Fruit fly (Drosophila melanogaster) whole organism, embryonic: Measurements from ENCODE around the gene HemK2.
A peak's percentile ranks its signal among the peaks of the same experiment; 100 is the strongest.

Experiments used
- Ada2b ChIP-seq: fragments of 200-800 bp; sonication (Bioruptor generic); IDR thresholded peaks from 2 replicates; pipeline ENCODE4 v1.3.6; 2022; ENCODE audit warnings: missing biosample characterization, missing genetic modification characterization
- Adf1 ChIP-seq: fragments of 200-800 bp; sonication (Bioruptor generic); IDR thresholded peaks from 2 replicates; pipeline ENCODE4 v1.3.6; 2022; ENCODE audit warnings: missing biosample characterization, missing genetic modification characterization
- Aef1 ChIP-seq: fragments of 200-800 bp; sonication (Bioruptor generic); IDR thresholded peaks from 3 replicates; pipeline ENCODE4 v1.3.6; 2022; ENCODE audit warnings: missing biosample characterization, missing genetic modification characterization
- CG11456 ChIP-seq: fragments of 200-800 bp; sonication (Bioruptor generic); IDR thresholded peaks from 3 replicates; pipeline ENCODE4 v1.3.6; 2022; ENCODE audit warnings: missing biosample characterization, missing genetic modification characterization
- CG11504 ChIP-seq: fragments of 200-800 bp; sonication (Bioruptor generic); optimal IDR thresholded peaks from 3 replicates; lab custom pipeline; 2019; ENCODE audit warnings: missing biosample characterization, mild to moderate bottlenecking, missing genetic modification characterization, moderate library complexity
- CG11723 ChIP-seq: fragments of 200-800 bp; sonication (Bioruptor generic); optimal IDR thresholded peaks from 2 replicates; lab custom pipeline; 2017; ENCODE audit warnings: missing biosample characterization, mild to moderate bottlenecking, missing genetic modification characterization
- CG14441 ChIP-seq: fragments of 200-800 bp; sonication (Bioruptor generic); IDR thresholded peaks from 2 replicates; pipeline ENCODE4 v1.3.6; 2022; ENCODE audit warnings: missing biosample characterization, missing genetic modification characterization
- CG15269 ChIP-seq: fragments of 200-800 bp; sonication (Bioruptor generic); optimal IDR thresholded peaks from 2 replicates; lab custom pipeline; 2018; ENCODE audit warnings: missing biosample characterization, mild to moderate bottlenecking, missing genetic modification characterization, moderate library complexity
- CG15514 ChIP-seq: fragments of 200-800 bp; sonication (Bioruptor generic); optimal IDR thresholded peaks from 3 replicates; lab custom pipeline; 2017; ENCODE audit warnings: missing biosample characterization, missing genetic modification characterization, mild to moderate bottlenecking, moderate library complexity, missing genetic modification reagents
- CG1603 ChIP-seq: fragments of 200-800 bp; sonication (Bioruptor generic); optimal IDR thresholded peaks from 2 replicates; lab custom pipeline; 2019; ENCODE audit warnings: missing biosample characterization, mild to moderate bottlenecking, missing genetic modification characterization, moderate library complexity
- CG17385 ChIP-seq: fragments of 200-800 bp; sonication (Bioruptor generic); optimal IDR thresholded peaks from 3 replicates; lab custom pipeline; 2018; ENCODE audit warnings: missing biosample characterization, mild to moderate bottlenecking, missing genetic modification characterization
- CG18619 ChIP-seq: fragments of 200-800 bp; sonication (Bioruptor generic); optimal IDR thresholded peaks from 3 replicates; lab custom pipeline; 2017; ENCODE audit warnings: missing biosample characterization, mild to moderate bottlenecking, missing genetic modification characterization
- CG2120 ChIP-seq: fragments of 200-800 bp; sonication (Bioruptor generic); optimal IDR thresholded peaks from 3 replicates; lab custom pipeline; 2016; ENCODE audit warnings: missing biosample characterization, missing genetic modification characterization
- CG2678 ChIP-seq: fragments of 200-800 bp; sonication (Bioruptor generic); optimal IDR thresholded peaks from 3 replicates; lab custom pipeline; 2019; ENCODE audit warnings: missing biosample characterization, mild to moderate bottlenecking, missing genetic modification characterization, moderate library complexity
- CG32772 ChIP-seq: fragments of 200-800 bp; sonication (Bioruptor generic); IDR thresholded peaks from 2 replicates; pipeline ENCODE4 v1.3.6; 2022; ENCODE audit warnings: missing biosample characterization, missing genetic modification characterization
- CG3281 ChIP-seq: fragments of 200-800 bp; sonication (Bioruptor generic); optimal IDR thresholded peaks from 3 replicates; lab custom pipeline; 2017; ENCODE audit warnings: missing biosample characterization, mild to moderate bottlenecking, missing genetic modification characterization
- CG3847 ChIP-seq: fragments of 200-800 bp; sonication (Bioruptor generic); IDR thresholded peaks from 2 replicates; pipeline ENCODE4 v1.3.6; 2022; ENCODE audit warnings: missing biosample characterization, missing genetic modification characterization
- CG6689 ChIP-seq: fragments of 200-800 bp; sonication (Bioruptor generic); IDR thresholded peaks from 2 replicates; pipeline ENCODE4 v1.3.6; 2022; ENCODE audit warnings: missing biosample characterization, missing genetic modification characterization
- CG7357 ChIP-seq: fragments of 200-800 bp; sonication (Bioruptor generic); IDR thresholded peaks from 3 replicates; pipeline ENCODE4 v1.3.6; 2022; ENCODE audit warnings: missing biosample characterization, missing genetic modification characterization
- CG8290 ChIP-seq, 3 experiments: fragments of 200-800 bp; sonication (Bioruptor generic); optimal IDR thresholded peaks; 2 replicates each; lab custom pipeline; 2016 to 2019; ENCODE audit warnings: missing biosample characterization in 3 of 3, missing genetic modification characterization in 3 of 3, mild to moderate bottlenecking in 2 of 3, moderate library complexity in 1 of 3
- CG9437 ChIP-seq: fragments of 200-800 bp; sonication (Bioruptor generic); optimal IDR thresholded peaks from 2 replicates; lab custom pipeline; 2018; ENCODE audit warnings: missing biosample characterization, mild to moderate bottlenecking, missing genetic modification characterization
- CG9609 ChIP-seq: fragments of 200-800 bp; sonication (Bioruptor generic); optimal IDR thresholded peaks from 3 replicates; lab custom pipeline; 2016; ENCODE audit warnings: missing biosample characterization, missing genetic modification characterization
- CG9727 ChIP-seq: fragments of 200-800 bp; sonication (Bioruptor generic); optimal IDR thresholded peaks from 3 replicates; lab custom pipeline; 2017; ENCODE audit warnings: missing biosample characterization, mild to moderate bottlenecking, missing genetic modification characterization
- CG9817 ChIP-seq: fragments of 200-800 bp; sonication (Bioruptor generic); optimal IDR thresholded peaks from 2 replicates; lab custom pipeline; 2018; ENCODE audit warnings: missing biosample characterization, mild to moderate bottlenecking, missing genetic modification characterization, moderate library complexity
- CG9932 ChIP-seq: fragments of 200-800 bp; sonication (Bioruptor generic); IDR thresholded peaks from 2 replicates; pipeline ENCODE4 v1.3.6; 2022; ENCODE audit warnings: missing biosample characterization, missing genetic modification characterization
- CkIIα-i1 ChIP-seq: fragments of 200-800 bp; sonication (Bioruptor generic); IDR thresholded peaks from 2 replicates; pipeline ENCODE4 v1.3.6; 2022; ENCODE audit warnings: missing biosample characterization, missing genetic modification characterization
- CoRest ChIP-seq: fragments of 200-800 bp; sonication (Bioruptor generic); optimal IDR thresholded peaks from 3 replicates; lab custom pipeline; 2018; ENCODE audit warnings: missing biosample characterization, mild to moderate bottlenecking, missing genetic modification characterization, moderate library complexity
- Dip2 ChIP-seq: fragments of 200-800 bp; sonication (Bioruptor generic); IDR thresholded peaks from 2 replicates; pipeline ENCODE4 v1.3.6; 2022; ENCODE audit warnings: missing biosample characterization, missing genetic modification characterization
- Doc2 ChIP-seq: fragments of 200-800 bp; sonication (Bioruptor generic); IDR thresholded peaks from 2 replicates; pipeline ENCODE4 v1.3.6; 2022; ENCODE audit warnings: missing biosample characterization, missing genetic modification characterization
- E2f2 ChIP-seq: fragments of 200-800 bp; sonication (Bioruptor generic); IDR thresholded peaks from 2 replicates; pipeline ENCODE4 v1.3.6; 2022; ENCODE audit warnings: missing biosample characterization, missing genetic modification characterization
- Fer1 ChIP-seq: fragments of 200-800 bp; sonication (Bioruptor generic); optimal IDR thresholded peaks from 2 replicates; lab custom pipeline; 2017; ENCODE audit warnings: missing biosample characterization, mild to moderate bottlenecking, missing genetic modification characterization
- Hmr ChIP-seq: fragments of 200-800 bp; sonication (Bioruptor generic); optimal IDR thresholded peaks from 3 replicates; lab custom pipeline; 2017; ENCODE audit warnings: mild to moderate bottlenecking, missing biosample characterization, missing genetic modification reagents, missing genetic modification characterization
- MBD-R2 ChIP-seq: fragments of 200-800 bp; sonication (Bioruptor generic); IDR thresholded peaks from 2 replicates; pipeline ENCODE4 v1.3.6; 2022; ENCODE audit warnings: missing biosample characterization, missing genetic modification characterization
- Meics ChIP-seq: fragments of 200-800 bp; sonication (Bioruptor generic); optimal IDR thresholded peaks from 2 replicates; lab custom pipeline; 2017; ENCODE audit warnings: missing biosample characterization, mild to moderate bottlenecking, missing genetic modification characterization
- Mrtf ChIP-seq: fragments of 200-800 bp; sonication (Bioruptor generic); IDR thresholded peaks from 3 replicates; pipeline ENCODE4 v1.3.6; 2022; ENCODE audit warnings: missing biosample characterization, missing genetic modification characterization
- Oli ChIP-seq: fragments of 200-800 bp; sonication (Bioruptor generic); optimal IDR thresholded peaks from 2 replicates; lab custom pipeline; 2018; ENCODE audit warnings: missing biosample characterization, mild to moderate bottlenecking, missing genetic modification characterization, moderate library complexity
- Sin3A ChIP-seq: fragments of >200 bp; optimal IDR thresholded peaks from 2 replicates; lab custom pipeline; 2018
- abd-A ChIP-seq: fragments of 200-800 bp; sonication (Bioruptor generic); optimal IDR thresholded peaks from 3 replicates; lab custom pipeline; 2019; ENCODE audit warnings: missing biosample characterization, mild to moderate bottlenecking, missing genetic modification characterization, moderate library complexity
- ci ChIP-seq: fragments of 200-800 bp; sonication (Bioruptor generic); IDR thresholded peaks from 3 replicates; pipeline ENCODE4 v1.3.6; 2022; ENCODE audit warnings: missing biosample characterization, missing genetic modification characterization
- cwo ChIP-seq: fragments of 200-800 bp; sonication (Bioruptor generic); optimal IDR thresholded peaks from 3 replicates; lab custom pipeline; 2017; ENCODE audit warnings: missing biosample characterization, missing genetic modification characterization, mild to moderate bottlenecking, moderate library complexity, missing genetic modification reagents
- lab ChIP-seq: fragments of 200-800 bp; sonication (Bioruptor generic); optimal IDR thresholded peaks from 3 replicates; lab custom pipeline; 2017; ENCODE audit warnings: missing biosample characterization, missing genetic modification characterization, mild to moderate bottlenecking, moderate library complexity, missing genetic modification reagents
- lmd ChIP-seq: fragments of 200-800 bp; sonication (Bioruptor generic); IDR thresholded peaks from 2 replicates; pipeline ENCODE4 v1.3.6; 2022; ENCODE audit warnings: missing biosample characterization, missing genetic modification characterization
- mam ChIP-seq: fragments of 200-800 bp; sonication (Bioruptor generic); optimal IDR thresholded peaks from 3 replicates; lab custom pipeline; 2016; ENCODE audit warnings: missing biosample characterization, missing genetic modification characterization
- pnt ChIP-seq: fragments of 200-800 bp; sonication (Bioruptor generic); optimal IDR thresholded peaks from 3 replicates; lab custom pipeline; 2016; ENCODE audit warnings: missing biosample characterization, missing genetic modification characterization
- prd ChIP-seq, 3 experiments: fragments of >200 bp in 2 of 3; fragments of 200-800 bp in 1 of 3; sonication (Bioruptor generic) in 1 of 3; optimal IDR thresholded peaks in 2 of 3; IDR thresholded peaks in 1 of 3; 2 replicates in 2 of 3; 3 replicates in 1 of 3; pipeline versions ENCODE4 v1.3.6 to Lab custom; 2017 to 2022; ENCODE audit warnings: missing biosample characterization in 1 of 3, missing genetic modification characterization in 1 of 3
- slbo ChIP-seq: fragments of 200-800 bp; sonication (Bioruptor generic); IDR thresholded peaks from 2 replicates; pipeline ENCODE4 v1.3.6; 2022; ENCODE audit warnings: missing biosample characterization, missing genetic modification characterization
- ssp ChIP-seq: fragments of 200-800 bp; sonication (Bioruptor generic); IDR thresholded peaks from 2 replicates; pipeline ENCODE4 v1.3.6; 2022; ENCODE audit warnings: missing biosample characterization, missing genetic modification characterization
- vvl ChIP-seq: fragments of 200-800 bp; sonication (Bioruptor generic); IDR thresholded peaks from 2 replicates; pipeline ENCODE4 v1.3.6; 2022; ENCODE audit warnings: missing biosample characterization, missing genetic modification characterization
- wek ChIP-seq: fragments of 200-800 bp; sonication (Bioruptor generic); optimal IDR thresholded peaks from 3 replicates; lab custom pipeline; 2018; ENCODE audit warnings: missing biosample characterization, mild to moderate bottlenecking, missing genetic modification characterization, moderate library complexity

Gene HemK2

DNA sequence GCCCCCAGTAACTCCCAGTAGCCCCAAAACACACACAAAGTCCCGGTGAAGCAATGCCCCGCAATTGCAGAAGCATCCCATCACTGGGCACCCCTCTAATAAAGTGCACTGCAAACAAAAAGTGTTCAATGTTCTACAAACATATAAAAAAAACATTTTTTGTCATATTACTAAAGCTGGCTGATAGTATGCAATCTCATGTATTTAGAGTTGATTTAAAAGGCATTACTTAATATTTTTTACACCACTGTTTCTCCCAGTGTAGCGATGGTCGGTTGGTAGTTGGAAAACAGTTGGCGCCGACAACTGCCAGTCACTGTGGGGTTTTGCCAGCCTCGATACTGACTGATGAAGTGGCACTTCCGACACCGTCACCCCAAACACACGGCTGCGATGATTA is 39.1 kb downstream of the HemK2 start (continued):
- TF ChIP-seq prd (optimal IDR thresholded peaks at IDR 0.05; lab: Kevin White, UChicago) (no peak), prd (GFP tag; IDR thresholded peaks at IDR 0.05; lab: Robert Waterston, UW) (peak; percentile 26; the same call in 1 of the 3 replicates), CG11723 (no peak), cwo (peak; percentile 10), CG6689 (GFP tag; lab: Robert Waterston, UW) (peak; percentile 47; the same call in 1 of the 2 replicates), E2f2 (GFP tag; lab: Robert Waterston, UW) (0 out of 2 replicates have a peak, but pooled peaks have one; percentile 9), CG11456 (GFP tag; lab: Robert Waterston, UW) (peak; percentile 43; the same call in 1 of the 3 replicates), lmd (GFP tag; lab: Robert Waterston, UW) (peak; percentile 27; the same call in 1 of the 2 replicates), Dip2 (GFP tag; lab: Robert Waterston, UW) (no peak), CG3281 (GFP tag; lab: Kevin White, UChicago) (peak; percentile 8), Ada2b (GFP tag; lab: Robert Waterston, UW) (peak; percentile 33; the same call in 1 of the 2 replicates), CG14441 (GFP tag; lab: Robert Waterston, UW) (0 out of 2 replicates have a peak, but pooled peaks have one; percentile 33), CG2120 (peak; percentile 60), CG9437 (GFP tag; lab: Kevin White, UChicago) (no peak), CoRest (tag; lab: Kevin White, UChicago) (peak; percentile 10), CG1603 (peak; percentile 33), abd-A (tag; lab: Kevin White, UChicago) (peak; percentile 10), CG3847 (GFP tag; lab: Robert Waterston, UW) (0 out of 2 replicates have a peak, but pooled peaks have one; percentile 4), Adf1 (GFP tag; lab: Robert Waterston, UW) (no peak), ssp (0 out of 2 replicates have a peak, but pooled peaks have one; percentile 9), vvl (GFP tag; lab: Robert Waterston, UW) (no peak), ci (GFP tag; lab: Robert Waterston, UW) (peak; percentile 39; the same call in 1 of the 3 replicates), lab (peak; percentile 51), CG9609 (GFP tag; lab: Kevin White, UChicago) (peak; percentile 8), Sin3A (lab: Kevin White, UChicago) (no peak), CG8290 (GFP tag; optimal IDR thresholded peaks at IDR 0.05; lab: Kevin White, UChicago) (no peak), CG8290 (tag; optimal IDR thresholded peaks at IDR 0.05; lab: Kevin White, UChicago) (peak in 1 of 2 experiments; percentile 1), Oli (tag; lab: Kevin White, UChicago) (peak; percentile 6), CG2678 (tag; lab: Kevin White, UChicago) (peak; percentile 29), CG9932 (peak; percentile 45), Doc2 (GFP tag; lab: Robert Waterston, UW) (no peak), CkIIα-i1 (GFP tag; lab: Robert Waterston, UW) (no peak), CG17385 (GFP tag; lab: Kevin White, UChicago) (peak; percentile 14), MBD-R2 (no peak), CG7357 (GFP tag; lab: Robert Waterston, UW) (no peak), Fer1 (no peak), CG11504 (tag; lab: Kevin White, UChicago) (peak; percentile 50), CG18619 (GFP tag; lab: Kevin White, UChicago) (no peak), pnt (GFP tag; lab: Kevin White, UChicago) (no peak), Hmr (GFP tag; lab: Kevin White, UChicago) (peak; percentile 43), CG15269 (peak; percentile 42), CG15514 (GFP tag; lab: Kevin White, UChicago) (peak; percentile 10), CG9817 (peak; percentile 27), mam (GFP tag; lab: Kevin White, UChicago) (peak; percentile 13), CG32772 (GFP tag; lab: Robert Waterston, UW) (peak; percentile 5; the same call in 1 of the 2 replicates), Mrtf (GFP tag; lab: Robert Waterston, UW) (0 out of 3 replicates have a peak, but pooled peaks have one; percentile 38), slbo (GFP tag; lab: Robert Waterston, UW) (peak; percentile 28; the same call in 1 of the 2 replicates), CG9727 (GFP tag; lab: Kevin White, UChicago) (peak; percentile 11), wek (GFP tag; lab: Kevin White, UChicago) (no peak), Aef1 (GFP tag; lab: Robert Waterston, UW) (peak; percentile 37; the same call in 1 of the 3 replicates), Meics (peak; percentile 35)
